Fruit fly (Drosophila melanogaster) whole organism: ENCODE data around the gene Eig71Ea.

Experiments used
- Dll ChIP-seq: fragments of >200 bp; optimal IDR thresholded peaks from 2 replicates; lab custom pipeline; 2017
- pan ChIP-seq: fragments of >200 bp; optimal IDR thresholded peaks from 2 replicates; lab custom pipeline; 2017
- psq ChIP-seq: fragments of >200 bp; optimal IDR thresholded peaks from 2 replicates; lab custom pipeline; 2017
- usp ChIP-seq: fragments of >200 bp; optimal IDR thresholded peaks from 2 replicates; lab custom pipeline; 2017; ENCODE audit warnings: missing biosample characterization, missing genetic modification characterization, mixed read lengths

- TF ChIP-seq usp (GFP tag; lab: Kevin White, UChicago) (no peak), psq (no peak), pan (lab: Kevin White, UChicago) (no peak), Dll (lab: Kevin White, UChicago) (no peak)
These were observed 36.7 kb downstream of the Eig71Ea start, which contains the start of gene CG13449 for dm6 chr3L:15612728-15613127.
